Worm (Caenorhabditis elegans): Measurements from ENCODE around the gene cdkr-3.
A peak's percentile ranks its signal among the peaks of the same experiment; 100 is the strongest.

cdkr-3 gene

ce11 chrV:20249438-20250120 lies 20.3 kb upstream of the cdkr-3 start, which contains the start of gene swsn-1:
TSS of gene swsn-1 (minus strand) at chrV:20249488.
- TF ChIP-seq mes-2 (tag; optimal IDR thresholded peaks at IDR 0.05; ENCODE audit: poor library complexity, severe bottlenecking), result peak; percentile 70
- no peak for TF ChIP-seq tag-97 (GFP tag; IDR thresholded peaks at IDR 0.05)
- peak; percentile 22 for TF ChIP-seq mep-1 (tag; optimal IDR thresholded peaks at IDR 0.05)
- TF ChIP-seq dve-1 (tag; optimal IDR thresholded peaks at IDR 0.05; ENCODE audit: insufficient read depth), result peak; percentile 31
- peak; percentile 69 for TF ChIP-seq aha-1 (tag)
- TF ChIP-seq ctbp-1 (GFP tag; IDR thresholded peaks at IDR 0.05), result peak; percentile 16; the same call in 1 of the 2 replicates
- peak; percentile 60 for TF ChIP-seq nhr-6 (tag; optimal IDR thresholded peaks at IDR 0.05)
- peak; percentile 12 for TF ChIP-seq rbr-2 (tag; optimal IDR thresholded peaks at IDR 0.05)
- no peak for TF ChIP-seq unc-130 (GFP tag; optimal IDR thresholded peaks at IDR 0.05)
- TF ChIP-seq nhr-28 (tag; optimal IDR thresholded peaks at IDR 0.05), result peak; percentile 21
- TF ChIP-seq dmd-8 (GFP tag; IDR thresholded peaks at IDR 0.05), result no peak
- peak; percentile 52 for TF ChIP-seq lin-13 (GFP tag; optimal IDR thresholded peaks at IDR 0.05)
- TF ChIP-seq lin-38 (GFP tag; IDR thresholded peaks at IDR 0.05), result peak; percentile 42; the same call in 1 of the 2 replicates
- peak; percentile 79 for TF ChIP-seq hlh-30 (tag; optimal IDR thresholded peaks at IDR 0.05; ENCODE audit: insufficient read depth)
- TF ChIP-seq T26A8.4 (GFP tag; IDR thresholded peaks at IDR 0.05), result no peak
- no peak for TF ChIP-seq T20F7.1 (GFP tag; optimal IDR thresholded peaks at IDR 0.05)
- peak in 1 of 2 experiments; percentile 15 for TF ChIP-seq hif-1 (tag; optimal IDR thresholded peaks at IDR 0.05)
- no peak for TF ChIP-seq daf-16 (GFP tag; optimal IDR thresholded peaks at IDR 0.05)
- TF ChIP-seq daf-16 (tag; optimal IDR thresholded peaks at IDR 0.05), result peak; percentile 21
- no peak for TF ChIP-seq egl-27 (tag; optimal IDR thresholded peaks at IDR 0.05)
- TF ChIP-seq dpl-1 (GFP tag; optimal IDR thresholded peaks at IDR 0.05), result peak; percentile 34
- TF ChIP-seq hmg-1.1 (GFP tag; IDR thresholded peaks at IDR 0.05), result peak; percentile 78
- no peak for TF ChIP-seq tra-1 (GFP tag; IDR thresholded peaks at IDR 0.05)
- no peak for TF ChIP-seq lin-15B (tag; optimal IDR thresholded peaks at IDR 0.05)
- TF ChIP-seq mdl-1 (tag; optimal IDR thresholded peaks at IDR 0.05), result peak in 1 of 2 experiments; percentile 57
- TF ChIP-seq ama-1 (optimal IDR thresholded peaks at IDR 0.05), result no peak
- peak in 1 of 2 experiments; percentile 40 for TF ChIP-seq lsy-2 (tag; optimal IDR thresholded peaks at IDR 0.05)
- no peak for TF ChIP-seq daf-12 (tag; optimal IDR thresholded peaks at IDR 0.05)
- TF ChIP-seq F10B5.3 (tag; optimal IDR thresholded peaks at IDR 0.05), result no peak
- TF ChIP-seq sdz-12 (GFP tag; optimal IDR thresholded peaks at IDR 0.05), result no peak
- 0 out of 2 replicates have a peak, but pooled peaks have one; percentile 6 for TF ChIP-seq dmd-6 (GFP tag; IDR thresholded peaks at IDR 0.05)
- peak; percentile 10 for TF ChIP-seq mxl-3 (GFP tag; optimal IDR thresholded peaks at IDR 0.05)
- TF ChIP-seq ceh-28 (tag; optimal IDR thresholded peaks at IDR 0.05), result peak; percentile 11

DNA sequence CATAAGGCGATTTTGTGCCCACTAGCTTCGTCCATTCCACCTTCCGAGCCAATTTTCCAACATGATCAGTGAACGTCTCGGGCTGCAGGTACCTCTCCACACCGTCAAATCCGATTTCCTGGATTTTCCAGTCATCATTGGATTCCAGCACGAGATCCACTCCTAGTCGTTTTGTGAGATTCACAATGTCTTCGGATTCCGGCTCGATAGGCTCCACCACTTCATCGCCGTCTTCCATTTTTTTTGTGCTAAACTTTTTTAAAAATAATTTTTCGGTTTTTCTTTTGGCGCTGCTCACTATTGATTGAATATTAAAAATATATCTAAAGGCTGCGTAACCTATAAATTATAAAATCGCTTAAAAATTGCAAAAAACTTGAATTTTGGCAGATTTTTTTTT lies 2.9 kb upstream of the cdkr-3 start, which contains the start of gene mdt-17:
TSS of gene mdt-17 (minus strand) at position 256 of the 400 bp plus-strand sequence.
- no peak for TF ChIP-seq daf-8 (GFP tag; IDR thresholded peaks at IDR 0.05)
- no peak for TF ChIP-seq F10B5.3 (tag; optimal IDR thresholded peaks at IDR 0.05)
- no peak for TF ChIP-seq ztf-7 (tag; optimal IDR thresholded peaks at IDR 0.05)
- TF ChIP-seq nhr-28 (tag; optimal IDR thresholded peaks at IDR 0.05), result no peak
- peak; percentile 52; the same call in 1 of the 2 replicates for TF ChIP-seq pha-4 (GFP tag; IDR thresholded peaks at IDR 0.05)
- TF ChIP-seq pha-4 (tag; optimal IDR thresholded peaks at IDR 0.05), result no peak
- TF ChIP-seq spr-3 (GFP tag; optimal IDR thresholded peaks at IDR 0.05), result no peak
- no peak for TF ChIP-seq rbr-2 (tag; optimal IDR thresholded peaks at IDR 0.05)
- no peak for TF ChIP-seq lim-7 (GFP tag; IDR thresholded peaks at IDR 0.05)
- TF ChIP-seq daf-12 (tag; optimal IDR thresholded peaks at IDR 0.05), result no peak
- no peak for TF ChIP-seq ceh-82 (tag; optimal IDR thresholded peaks at IDR 0.05)
- TF ChIP-seq ctbp-1 (GFP tag; IDR thresholded peaks at IDR 0.05), result 0 out of 2 replicates have a peak, but pooled peaks have one; percentile 40
- TF ChIP-seq ceh-44 (GFP tag; IDR thresholded peaks at IDR 0.05), result no peak
- peak; percentile 50 for TF ChIP-seq lin-38 (GFP tag; IDR thresholded peaks at IDR 0.05)
- no peak for TF ChIP-seq zag-1 (tag; optimal IDR thresholded peaks at IDR 0.05)
- TF ChIP-seq unc-62 (GFP tag; optimal IDR thresholded peaks at IDR 0.05 in 1 of 2), result no peak
- no peak for TF ChIP-seq unc-62 (tag; optimal IDR thresholded peaks at IDR 0.05)
- TF ChIP-seq zip-2 (tag; optimal IDR thresholded peaks at IDR 0.05), result no peak
- TF ChIP-seq gei-8 (GFP tag; optimal IDR thresholded peaks at IDR 0.05), result no peak
- TF ChIP-seq mes-2 (tag; optimal IDR thresholded peaks at IDR 0.05; ENCODE audit: poor library complexity, severe bottlenecking), result no peak
- TF ChIP-seq php-3 (GFP tag; IDR thresholded peaks at IDR 0.05), result no peak
- no peak for TF ChIP-seq Y105C5A.15 (GFP tag; IDR thresholded peaks at IDR 0.05)
- TF ChIP-seq cey-2 (tag; optimal IDR thresholded peaks at IDR 0.05; ENCODE audit: borderline replicate concordance, insufficient read depth), result no peak
- TF ChIP-seq arid-1 (GFP tag; conservative IDR thresholded peaks at IDR 0.05), result no peak; the same call in none of the 2 replicates

Data from whole organism, L4 larva.